Worm (Caenorhabditis elegans) whole organism, midembryonic: ENCODE data around the gene bus-8A.

Experiments used
- flt-1 ChIP-seq: fragments of 200-800 bp; sonication (Bioruptor generic); IDR thresholded peaks from 2 replicates; pipeline ENCODE4 v1.3.6; 2022; ENCODE audit warnings: missing genetic modification characterization, missing compliant biosample characterization
- med-1 ChIP-seq: sonication (generic microtip); optimal IDR thresholded peaks from 2 replicates; lab custom pipeline; 2017; ENCODE audit warnings: missing genetic modification characterization, mild to moderate bottlenecking, missing compliant biosample characterization, antibody characterized with exemption, missing genetic modification reagents; ENCODE audit not compliant: insufficient read depth
- ztf-29 ChIP-seq: fragments of 200-800 bp; sonication (Bioruptor generic); IDR thresholded peaks from 2 replicates; pipeline ENCODE4 v1.3.6; 2022; ENCODE audit warnings: missing genetic modification reagents, missing genetic modification characterization, missing compliant biosample characterization

- TF ChIP-seq flt-1 (GFP tag; lab: Robert Waterston, UW) (no peak), med-1 (GFP tag; lab: Kevin White, UChicago) (no peak), ztf-29 (GFP tag; lab: Robert Waterston, UW) (no peak)
Observed at ce11 chrX:5507926-5508325, 15.2 kb downstream of the bus-8A start.
